Fruit fly (Drosophila melanogaster): ENCODE measurements around the gene CG12995.
A peak's percentile ranks its signal among the peaks of the same experiment; 100 is the strongest.

dm6 chrX:17237421-17237820 lies 27.6 kb upstream of the CG12995 start:
- TF ChIP-seq Myc (optimal IDR thresholded peaks at IDR 0.05) (no peak), br (GFP tag; optimal IDR thresholded peaks at IDR 0.05) (no peak), dl (GFP tag; optimal IDR thresholded peaks at IDR 0.05; ENCODE audit: insufficient read depth in 1 of 2, partially characterized antibody in 2 of 2) (no peak), fru (GFP tag; optimal IDR thresholded peaks at IDR 0.05) (peak; percentile 32), Mio (GFP tag; optimal IDR thresholded peaks at IDR 0.05) (no peak)
